Worm (Caenorhabditis elegans) whole organism, L1 larva: ENCODE data around the gene ptrg-1.

Experiments
- C04F5.9 ChIP-seq: sonication (generic microtip); optimal IDR thresholded peaks from 2 replicates; lab custom pipeline; 2016; ENCODE audit warnings: missing genetic modification characterization, missing compliant biosample characterization
- F16B12.6 ChIP-seq: fragments of 150-350 bp; optimal IDR thresholded peaks from 2 replicates; lab custom pipeline; 2014; ENCODE audit warnings: missing biosample characterization, missing genetic modification characterization
- aha-1 ChIP-seq: fragments of 150-350 bp; optimal IDR thresholded peaks from 2 replicates; lab custom pipeline; 2014; ENCODE audit warnings: missing biosample characterization, missing genetic modification characterization
- alr-1 ChIP-seq: fragments of 200-800 bp; sonication (Bioruptor generic); optimal IDR thresholded peaks from 2 replicates; lab custom pipeline; 2018; ENCODE audit warnings: borderline replicate concordance, mild to moderate bottlenecking, missing genetic modification characterization, missing compliant biosample characterization
- aly-2 ChIP-seq: fragments of 150-350 bp; optimal IDR thresholded peaks from 2 replicates; lab custom pipeline; 2014; ENCODE audit warnings: missing biosample characterization, missing genetic modification characterization
- ceh-8 ChIP-seq: fragments of 200-800 bp; sonication (Bioruptor generic); optimal IDR thresholded peaks from 2 replicates; lab custom pipeline; 2018; ENCODE audit warnings: mild to moderate bottlenecking, missing genetic modification characterization, moderate library complexity, missing compliant biosample characterization
- ceh-88 ChIP-seq: fragments of 200-800 bp; sonication (Bioruptor generic); IDR thresholded peaks from 2 replicates; pipeline ENCODE4 v1.3.6; 2022; ENCODE audit warnings: missing genetic modification characterization, missing compliant biosample characterization
- dpl-1 ChIP-seq, 3 experiments: fragments of 150-350 bp in 2 of 3; sonication (generic microtip) in 1 of 3; optimal IDR thresholded peaks; 2 replicates each; lab custom pipeline; 2014 to 2017; ENCODE audit warnings: missing biosample characterization in 3 of 3, missing genetic modification characterization in 3 of 3, missing genetic modification reagents in 3 of 3
- dsc-1 ChIP-seq: sonication (generic microtip); optimal IDR thresholded peaks from 2 replicates; lab custom pipeline; 2016; ENCODE audit warnings: mild to moderate bottlenecking, missing genetic modification characterization, missing compliant biosample characterization
- efl-1 ChIP-seq, 4 experiments: fragments of 150-350 bp; optimal IDR thresholded peaks in 3 of 4; peaks in 1 of 4; 1 replicate in 1 of 4; 2 replicates in 3 of 4; lab custom pipeline; 2014; ENCODE audit warnings: missing biosample characterization in 2 of 4, missing genetic modification characterization in 2 of 4, missing genetic modification reagents in 2 of 4
- egl-13 ChIP-seq: sonication (generic microtip); optimal IDR thresholded peaks from 2 replicates; lab custom pipeline; 2016; ENCODE audit warnings: missing genotype, missing genetic modification reagents, missing genetic modification characterization, missing compliant biosample characterization
- egl-27 ChIP-seq, 2 experiments: fragments of 150-350 bp in 1 of 2; sonication (generic microtip); optimal IDR thresholded peaks; 3 replicates each; lab custom pipeline; 2017 to 2018; ENCODE audit warnings: missing biosample characterization in 2 of 2, missing genetic modification characterization in 2 of 2, missing genetic modification reagents in 2 of 2
- elt-2 ChIP-seq: sonication (generic microtip); optimal IDR thresholded peaks from 2 replicates; lab custom pipeline; 2016; ENCODE audit warnings: missing genetic modification characterization, mild to moderate bottlenecking, inconsistent platforms, missing compliant biosample characterization, missing genetic modification reagents
- elt-3 ChIP-seq, 6 experiments: fragments of 150-350 bp in 1 of 6; sonication (generic microtip); optimal IDR thresholded peaks; 2 replicates each; lab custom pipeline; 2017 to 2018; ENCODE audit warnings: missing biosample characterization in 6 of 6, missing genetic modification characterization in 6 of 6, inconsistent platforms in 1 of 6
- fkh-10 ChIP-seq: sonication (generic microtip); optimal IDR thresholded peaks from 2 replicates; lab custom pipeline; 2017; ENCODE audit warnings: missing biosample characterization, missing genetic modification reagents, missing genetic modification characterization
- isw-1 ChIP-seq: fragments of 200-800 bp; sonication (Bioruptor generic); IDR thresholded peaks from 2 replicates; pipeline ENCODE4 v1.3.6; 2022; ENCODE audit warnings: missing genetic modification characterization, missing compliant biosample characterization
- lin-14 ChIP-seq: fragments of 200-800 bp; sonication (Bioruptor generic); optimal IDR thresholded peaks from 2 replicates; lab custom pipeline; 2018; ENCODE audit warnings: mild to moderate bottlenecking, missing genetic modification characterization, moderate library complexity, missing compliant biosample characterization
- lin-15B ChIP-seq: fragments of 150-350 bp; sonication (generic microtip); optimal IDR thresholded peaks from 3 replicates; lab custom pipeline; 2014; ENCODE audit warnings: missing biosample characterization, missing genetic modification characterization
- lin-35 ChIP-seq, 2 experiments: fragments of 150-350 bp; optimal IDR thresholded peaks; 2 replicates each; lab custom pipeline; 2014; ENCODE audit warnings: missing biosample characterization in 2 of 2, missing genetic modification characterization in 2 of 2, missing genetic modification reagents in 2 of 2
- lsy-2 ChIP-seq, 2 experiments: fragments of 150-350 bp; optimal IDR thresholded peaks; 2 replicates each; lab custom pipeline; 2014; ENCODE audit warnings: missing biosample characterization in 2 of 2, missing genetic modification characterization in 2 of 2
- mep-1 ChIP-seq: fragments of 150-350 bp; optimal IDR thresholded peaks from 2 replicates; lab custom pipeline; 2014; ENCODE audit warnings: missing biosample characterization, missing genetic modification characterization
- nhr-12 ChIP-seq: sonication (generic microtip); optimal IDR thresholded peaks from 2 replicates; lab custom pipeline; 2017; ENCODE audit warnings: missing biosample characterization, missing genetic modification characterization
- nhr-20 ChIP-seq: sonication (generic microtip); optimal IDR thresholded peaks from 2 replicates; lab custom pipeline; 2016; ENCODE audit warnings: mild to moderate bottlenecking, missing genetic modification characterization, missing compliant biosample characterization
- nhr-28 ChIP-seq: fragments of 150-350 bp; optimal IDR thresholded peaks from 2 replicates; lab custom pipeline; 2014; ENCODE audit warnings: missing biosample characterization, missing genetic modification characterization
- nhr-47 ChIP-seq: sonication (generic microtip); optimal IDR thresholded peaks from 2 replicates; lab custom pipeline; 2016; ENCODE audit warnings: mild to moderate bottlenecking, missing genetic modification characterization, moderate library complexity, missing compliant biosample characterization
- nhr-71 ChIP-seq: sonication (generic microtip); optimal IDR thresholded peaks from 2 replicates; lab custom pipeline; 2016; ENCODE audit warnings: mild to moderate bottlenecking, missing genetic modification characterization, moderate library complexity, missing compliant biosample characterization
- nhr-76 ChIP-seq: sonication (generic microtip); optimal IDR thresholded peaks from 2 replicates; lab custom pipeline; 2017; ENCODE audit warnings: missing biosample characterization, missing genetic modification characterization
- nhr-77 ChIP-seq: fragments of 150-350 bp; optimal IDR thresholded peaks from 2 replicates; lab custom pipeline; 2014; ENCODE audit warnings: missing biosample characterization, missing genetic modification characterization
- nhr-84 ChIP-seq: sonication (generic microtip); optimal IDR thresholded peaks from 2 replicates; lab custom pipeline; 2017; ENCODE audit warnings: missing biosample characterization, missing genetic modification characterization
- nhr-85 ChIP-seq: sonication (generic microtip); peaks from one replicate; lab custom pipeline; 2016; ENCODE audit warnings: missing genetic modification characterization, inconsistent platforms, missing compliant biosample characterization
- pag-3 ChIP-seq: sonication (generic microtip); optimal IDR thresholded peaks from 2 replicates; lab custom pipeline; 2017; ENCODE audit warnings: missing genetic modification characterization, mild to moderate bottlenecking, missing compliant biosample characterization, antibody characterized with exemption, borderline replicate concordance; ENCODE audit not compliant: insufficient read depth
- pqm-1 ChIP-seq: sonication (generic microtip); optimal IDR thresholded peaks from 3 replicates; lab custom pipeline; 2017; ENCODE audit warnings: missing biosample characterization, missing genetic modification characterization
- snu-23 ChIP-seq: sonication (generic microtip); optimal IDR thresholded peaks from 2 replicates; lab custom pipeline; 2016; ENCODE audit warnings: missing genetic modification characterization, missing compliant biosample characterization
- sptf-1 ChIP-seq: fragments of 150-350 bp; optimal IDR thresholded peaks from 2 replicates; lab custom pipeline; 2014; ENCODE audit warnings: missing biosample characterization, missing genetic modification characterization
- sup-37 ChIP-seq: fragments of 200-800 bp; sonication (Bioruptor generic); optimal IDR thresholded peaks from 2 replicates; lab custom pipeline; 2018; ENCODE audit warnings: mild to moderate bottlenecking, missing genetic modification characterization, missing compliant biosample characterization
- swsn-7 ChIP-seq: sonication (generic microtip); optimal IDR thresholded peaks from 2 replicates; lab custom pipeline; 2016; ENCODE audit warnings: missing genetic modification characterization, missing compliant biosample characterization
- tbx-2 ChIP-seq: sonication (generic microtip); optimal IDR thresholded peaks from 2 replicates; lab custom pipeline; 2016; ENCODE audit warnings: missing genetic modification characterization, missing compliant biosample characterization
- tlp-1 ChIP-seq: fragments of 150-350 bp; optimal IDR thresholded peaks from 2 replicates; lab custom pipeline; 2014; ENCODE audit warnings: missing biosample characterization, missing genetic modification characterization
- unc-130 ChIP-seq: fragments of 150-350 bp; optimal IDR thresholded peaks from 2 replicates; lab custom pipeline; 2017; ENCODE audit warnings: missing biosample characterization, missing genetic modification characterization, inconsistent platforms
- unc-86 ChIP-seq: sonication (generic microtip); optimal IDR thresholded peaks from 2 replicates; lab custom pipeline; 2016; ENCODE audit warnings: missing genetic modification characterization, missing compliant biosample characterization
- unc-98 ChIP-seq: fragments of 200-800 bp; sonication (Bioruptor generic); IDR thresholded peaks from 2 replicates; pipeline ENCODE4 v1.3.6; 2022; ENCODE audit warnings: missing genetic modification characterization, missing compliant biosample characterization
- vab-15 ChIP-seq: sonication (generic microtip); optimal IDR thresholded peaks from 2 replicates; lab custom pipeline; 2017; ENCODE audit warnings: missing genotype, mild to moderate bottlenecking, missing genetic modification characterization, missing compliant biosample characterization
- zip-4 ChIP-seq: fragments of 200-800 bp; sonication (Bioruptor generic); optimal IDR thresholded peaks from 2 replicates; lab custom pipeline; 2018; ENCODE audit warnings: mild to moderate bottlenecking, missing genetic modification characterization, moderate library complexity, missing compliant biosample characterization
- ztf-11 ChIP-seq, 2 experiments: sonication (generic microtip); optimal IDR thresholded peaks; 2 replicates each; lab custom pipeline; 2016 to 2017; ENCODE audit warnings: missing genetic modification characterization in 2 of 2, missing biosample characterization in 1 of 2, missing compliant biosample characterization in 1 of 2
- ztf-4 ChIP-seq: fragments of 150-350 bp; optimal IDR thresholded peaks from 2 replicates; lab custom pipeline; 2014; ENCODE audit warnings: missing biosample characterization, missing genetic modification characterization

ptrg-1 gene

DNA sequence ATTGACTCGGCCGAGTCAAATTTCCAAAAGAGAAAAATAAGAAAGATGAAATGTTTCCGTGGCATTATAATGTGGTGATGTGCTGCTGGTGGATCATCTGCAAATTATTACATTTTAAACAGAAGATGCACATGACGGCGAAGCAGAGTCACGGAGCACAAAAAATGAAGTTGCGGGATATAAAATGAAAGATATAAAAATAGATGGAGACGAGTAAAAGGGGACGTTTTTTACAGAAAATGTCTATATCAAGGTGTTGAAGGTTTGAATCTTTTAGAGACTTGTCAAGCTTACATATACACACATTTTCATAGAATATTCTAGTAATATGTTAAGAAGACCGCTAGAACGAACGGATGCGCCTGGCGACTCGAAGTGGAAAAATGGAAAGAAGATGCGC lies at the start of gene ptrg-1:
TSS of gene ptrg-1 (minus strand) at position 101 of the 400 bp plus-strand sequence.
- TF ChIP-seq sup-37 (GFP tag; lab: Kevin White, UChicago) (no peak), lsy-2 (tag; optimal IDR thresholded peaks at IDR 0.05; lab: Kevin White, UChicago) (no peak)

DNA sequence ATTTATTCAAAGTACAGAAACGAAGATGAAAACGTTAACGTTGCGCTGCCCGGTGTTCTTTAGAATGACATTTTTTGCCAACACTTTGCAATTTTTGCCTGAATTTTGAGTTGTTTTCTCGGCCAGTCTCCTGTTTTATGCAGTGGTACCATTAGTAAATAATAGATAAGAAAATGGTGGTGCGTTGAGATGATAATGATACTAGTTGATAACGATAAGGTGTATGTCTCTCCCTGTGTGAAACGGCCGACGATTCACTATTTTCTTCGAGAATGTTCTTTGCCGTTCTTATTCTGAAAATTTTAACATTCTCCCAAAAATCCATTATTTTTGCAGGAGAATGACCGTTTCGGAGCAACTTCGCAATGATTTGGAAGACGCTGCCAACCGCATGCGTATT lies 49.0 kb upstream of the ptrg-1 start, which contains the start of gene tkt-1:
TSS of gene tkt-1 (plus strand) at position 337 of the 400 bp plus-strand sequence.
- TF ChIP-seq elt-3 (tag; optimal IDR thresholded peaks at IDR 0.05; lab: Kevin White, UChicago) (peak in 5 of 6 experiments; percentile 56 to 81 (median 68)), dpl-1 (GFP tag; optimal IDR thresholded peaks at IDR 0.05; lab: Kevin White, UChicago) (peak in 1 of 3 experiments; percentile 17), isw-1 (no peak), lin-35 (GFP tag; optimal IDR thresholded peaks at IDR 0.05; lab: Kevin White, UChicago) (peak in 1 of 2 experiments; percentile 28), nhr-12 (tag; lab: Kevin White, UChicago) (no peak), unc-86 (tag; lab: Kevin White, UChicago) (no peak), unc-130 (peak; percentile 15), snu-23 (GFP tag; lab: Kevin White, UChicago) (peak; percentile 10), pqm-1 (tag; lab: Kevin White, UChicago) (peak; percentile 48), elt-2 (tag; lab: Kevin White, UChicago) (peak; percentile 67), nhr-71 (tag; lab: Kevin White, UChicago) (peak; percentile 4)

DNA sequence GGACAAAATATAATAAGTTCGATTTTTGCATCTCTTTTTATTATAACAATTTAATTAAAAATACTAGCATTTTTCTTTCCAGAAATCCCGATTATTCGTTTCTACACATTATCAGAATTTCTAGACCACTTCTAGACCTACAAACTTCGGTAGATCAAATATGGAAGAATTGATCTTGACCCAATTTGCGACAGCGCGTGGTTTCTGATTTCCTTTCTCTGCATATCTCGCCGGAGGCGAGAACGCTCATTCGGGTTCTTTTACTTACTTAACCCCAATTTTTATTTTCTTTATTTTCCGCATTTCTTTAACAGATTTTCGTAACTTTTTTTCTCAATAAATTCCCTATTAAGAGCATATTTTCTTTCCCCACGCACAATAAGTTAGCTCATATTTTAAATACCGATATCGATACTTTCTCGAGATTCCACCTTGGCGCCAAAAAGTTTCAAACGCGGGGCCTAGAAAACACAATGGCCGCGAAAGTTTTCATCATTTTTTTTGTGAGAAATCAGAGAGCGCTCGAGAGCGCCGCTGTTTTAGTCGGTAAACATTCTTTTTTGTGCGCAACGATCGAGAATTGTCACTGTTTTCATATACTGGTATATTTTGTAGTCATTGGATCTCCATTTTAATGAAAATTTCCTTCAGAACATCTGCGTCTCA lies 48.3 kb upstream of the ptrg-1 start:
- TF ChIP-seq lsy-2 (tag; optimal IDR thresholded peaks at IDR 0.05; lab: Kevin White, UChicago) (peak in 1 of 2 experiments; percentile 55), lin-15B (tag; lab: Kevin White, UChicago) (no peak), F16B12.6 (no peak), swsn-7 (tag; lab: Kevin White, UChicago) (peak; percentile 1), lin-35 (GFP tag; optimal IDR thresholded peaks at IDR 0.05; lab: Kevin White, UChicago) (peak; percentile 81 to 91), elt-3 (tag; optimal IDR thresholded peaks at IDR 0.05; lab: Kevin White, UChicago) (peak in 1 of 6 experiments; percentile 7), nhr-76 (no peak), ceh-88 (GFP tag; lab: Robert Waterston, UW) (no peak), egl-13 (tag; lab: Kevin White, UChicago) (no peak), nhr-20 (tag; lab: Kevin White, UChicago) (peak; percentile 57), aha-1 (tag; lab: Kevin White, UChicago) (no peak), fkh-10 (GFP tag; lab: Kevin White, UChicago) (no peak), mep-1 (tag; lab: Kevin White, UChicago) (peak; percentile 41), unc-98 (GFP tag; lab: Robert Waterston, UW) (no peak), efl-1 (optimal IDR thresholded peaks at IDR 0.05; lab: Kevin White, UChicago) (peak; percentile 83 to 92), efl-1 (GFP tag; optimal IDR thresholded peaks at IDR 0.05 in 1 of 2; lab: Kevin White, UChicago) (peak; percentile 86 to 98), zip-4 (GFP tag; lab: Kevin White, UChicago) (no peak), isw-1 (no peak), nhr-12 (tag; lab: Kevin White, UChicago) (no peak), tlp-1 (no peak), ztf-11 (tag; optimal IDR thresholded peaks at IDR 0.05; lab: Kevin White, UChicago) (no peak), unc-130 (peak; percentile 41), nhr-77 (tag; lab: Kevin White, UChicago) (peak; percentile 11), dsc-1 (tag; lab: Kevin White, UChicago) (no peak), elt-2 (tag; lab: Kevin White, UChicago) (no peak), vab-15 (tag; lab: Kevin White, UChicago) (no peak), nhr-84 (tag; lab: Kevin White, UChicago) (no peak), sptf-1 (no peak), egl-27 (tag; optimal IDR thresholded peaks at IDR 0.05; lab: Kevin White, UChicago) (no peak), unc-86 (tag; lab: Kevin White, UChicago) (no peak), nhr-85 (tag; lab: Kevin White, UChicago) (peak; percentile 75), ztf-4 (no peak), alr-1 (tag; lab: Kevin White, UChicago) (no peak), tbx-2 (tag; lab: Kevin White, UChicago) (peak; percentile 49), nhr-47 (tag; lab: Kevin White, UChicago) (no peak), C04F5.9 (tag; lab: Kevin White, UChicago) (no peak), lin-14 (GFP tag; lab: Kevin White, UChicago) (peak; percentile 52), aly-2 (tag; lab: Kevin White, UChicago) (no peak), ceh-8 (GFP tag; lab: Kevin White, UChicago) (no peak), pag-3 (tag; lab: Kevin White, UChicago) (no peak), sup-37 (GFP tag; lab: Kevin White, UChicago) (no peak), nhr-28 (no peak)
